Worm (Caenorhabditis elegans) whole organism, late embryonic: ENCODE measurements around the gene C05G5.2.

Experiments
- K09A11.1 ChIP-seq: sonication (generic microtip); optimal IDR thresholded peaks from 2 replicates; lab custom pipeline; 2017; ENCODE audit warnings: antibody characterized with exemption, mild to moderate bottlenecking, missing genetic modification characterization, missing compliant biosample characterization; ENCODE audit not compliant: insufficient read depth
- ceh-34 ChIP-seq: sonication (generic microtip); optimal IDR thresholded peaks from 2 replicates; lab custom pipeline; 2016; ENCODE audit warnings: mild to moderate bottlenecking, missing genetic modification characterization, missing compliant biosample characterization
- dve-1 ChIP-seq: sonication (generic microtip); optimal IDR thresholded peaks from 2 replicates; lab custom pipeline; 2017; ENCODE audit warnings: antibody characterized with exemption, mild to moderate bottlenecking, missing genetic modification characterization, missing compliant biosample characterization
- pax-1 ChIP-seq: fragments of 150-350 bp; optimal IDR thresholded peaks from 2 replicates; lab custom pipeline; 2014; ENCODE audit warnings: missing biosample characterization, missing genetic modification characterization

ce11 chrX:14755847-14756246, 8.7 kb downstream of the C05G5.2 start:
- no peak for TF ChIP-seq ceh-34 (tag; lab: Kevin White, UChicago)
- no peak for TF ChIP-seq K09A11.1 (tag; lab: Kevin White, UChicago)
- TF ChIP-seq dve-1 (tag; lab: Kevin White, UChicago) = no peak
- no peak for TF ChIP-seq pax-1 (tag; lab: Kevin White, UChicago)
